Worm (Caenorhabditis elegans) whole organism, L1 larva: Measurements from ENCODE around the gene F44G3.7.
A peak's percentile ranks its signal among the peaks of the same experiment; 100 is the strongest.

Experiments used
- C34B4.2 ChIP-seq: sonication (generic microtip); optimal IDR thresholded peaks from 2 replicates; lab custom pipeline; 2017; ENCODE audit warnings: mild to moderate bottlenecking, missing genetic modification characterization, missing compliant biosample characterization
- F16B12.6 ChIP-seq: fragments of 150-350 bp; optimal IDR thresholded peaks from 2 replicates; lab custom pipeline; 2014; ENCODE audit warnings: missing biosample characterization, missing genetic modification characterization
- aha-1 ChIP-seq: fragments of 150-350 bp; optimal IDR thresholded peaks from 2 replicates; lab custom pipeline; 2014; ENCODE audit warnings: missing biosample characterization, missing genetic modification characterization
- aly-2 ChIP-seq: fragments of 150-350 bp; optimal IDR thresholded peaks from 2 replicates; lab custom pipeline; 2014; ENCODE audit warnings: missing biosample characterization, missing genetic modification characterization
- ceh-63 ChIP-seq: fragments of 200-800 bp; sonication (Bioruptor generic); optimal IDR thresholded peaks from 2 replicates; lab custom pipeline; 2018; ENCODE audit warnings: mild to moderate bottlenecking, missing genetic modification characterization, missing compliant biosample characterization
- ceh-8 ChIP-seq: fragments of 200-800 bp; sonication (Bioruptor generic); optimal IDR thresholded peaks from 2 replicates; lab custom pipeline; 2018; ENCODE audit warnings: mild to moderate bottlenecking, missing genetic modification characterization, moderate library complexity, missing compliant biosample characterization
- ceh-82 ChIP-seq, 3 experiments: fragments of 150-350 bp in 1 of 3; sonication (generic microtip) in 2 of 3; optimal IDR thresholded peaks; 2 replicates each; lab custom pipeline; 2014 to 2017; ENCODE audit warnings: missing biosample characterization in 3 of 3, missing genetic modification characterization in 3 of 3
- efl-1 ChIP-seq, 4 experiments: fragments of 150-350 bp; optimal IDR thresholded peaks in 3 of 4; peaks in 1 of 4; 1 replicate in 1 of 4; 2 replicates in 3 of 4; lab custom pipeline; 2014; ENCODE audit warnings: missing biosample characterization in 2 of 4, missing genetic modification characterization in 2 of 4, missing genetic modification reagents in 2 of 4
- egl-27 ChIP-seq, 2 experiments: fragments of 150-350 bp in 1 of 2; sonication (generic microtip); optimal IDR thresholded peaks; 3 replicates each; lab custom pipeline; 2017 to 2018; ENCODE audit warnings: missing biosample characterization in 2 of 2, missing genetic modification characterization in 2 of 2, missing genetic modification reagents in 2 of 2
- elt-2 ChIP-seq: sonication (generic microtip); optimal IDR thresholded peaks from 2 replicates; lab custom pipeline; 2016; ENCODE audit warnings: missing genetic modification characterization, mild to moderate bottlenecking, inconsistent platforms, missing compliant biosample characterization, missing genetic modification reagents
- fkh-10 ChIP-seq: sonication (generic microtip); optimal IDR thresholded peaks from 2 replicates; lab custom pipeline; 2017; ENCODE audit warnings: missing biosample characterization, missing genetic modification reagents, missing genetic modification characterization
- hlh-4 ChIP-seq: sonication (generic microtip); optimal IDR thresholded peaks from 2 replicates; lab custom pipeline; 2016; ENCODE audit warnings: mild to moderate bottlenecking, missing genetic modification characterization, missing compliant biosample characterization
- irx-1 ChIP-seq: sonication (generic microtip); optimal IDR thresholded peaks from 2 replicates; lab custom pipeline; 2016; ENCODE audit warnings: missing genetic modification characterization, missing compliant biosample characterization
- lin-13 ChIP-seq: fragments of 150-350 bp; optimal IDR thresholded peaks from 2 replicates; lab custom pipeline; 2014; ENCODE audit warnings: missing biosample characterization, missing genetic modification reagents, missing genetic modification characterization
- lin-14 ChIP-seq: fragments of 200-800 bp; sonication (Bioruptor generic); optimal IDR thresholded peaks from 2 replicates; lab custom pipeline; 2018; ENCODE audit warnings: mild to moderate bottlenecking, missing genetic modification characterization, moderate library complexity, missing compliant biosample characterization
- lin-35 ChIP-seq, 2 experiments: fragments of 150-350 bp; optimal IDR thresholded peaks; 2 replicates each; lab custom pipeline; 2014; ENCODE audit warnings: missing biosample characterization in 2 of 2, missing genetic modification characterization in 2 of 2, missing genetic modification reagents in 2 of 2
- lsy-2 ChIP-seq, 2 experiments: fragments of 150-350 bp; optimal IDR thresholded peaks; 2 replicates each; lab custom pipeline; 2014; ENCODE audit warnings: missing biosample characterization in 2 of 2, missing genetic modification characterization in 2 of 2
- mef-2 ChIP-seq: fragments of 150-350 bp; optimal IDR thresholded peaks from 2 replicates; lab custom pipeline; 2014; ENCODE audit warnings: missing biosample characterization, missing genetic modification characterization
- nhr-12 ChIP-seq: sonication (generic microtip); optimal IDR thresholded peaks from 2 replicates; lab custom pipeline; 2017; ENCODE audit warnings: missing biosample characterization, missing genetic modification characterization
- nhr-28 ChIP-seq: fragments of 150-350 bp; optimal IDR thresholded peaks from 2 replicates; lab custom pipeline; 2014; ENCODE audit warnings: missing biosample characterization, missing genetic modification characterization
- nhr-84 ChIP-seq: sonication (generic microtip); optimal IDR thresholded peaks from 2 replicates; lab custom pipeline; 2017; ENCODE audit warnings: missing biosample characterization, missing genetic modification characterization
- nhr-85 ChIP-seq: sonication (generic microtip); peaks from one replicate; lab custom pipeline; 2016; ENCODE audit warnings: missing genetic modification characterization, inconsistent platforms, missing compliant biosample characterization
- pax-3 ChIP-seq: fragments of 200-800 bp; sonication (Bioruptor generic); optimal IDR thresholded peaks from 2 replicates; lab custom pipeline; 2018; ENCODE audit warnings: mild to moderate bottlenecking, missing genetic modification characterization, moderate library complexity, missing compliant biosample characterization
- rnt-1 ChIP-seq: sonication (generic microtip); optimal IDR thresholded peaks from 2 replicates; lab custom pipeline; 2016; ENCODE audit warnings: mild to moderate bottlenecking, missing genetic modification characterization, moderate library complexity, missing compliant biosample characterization
- skn-1 ChIP-seq: fragments of 150-350 bp; optimal IDR thresholded peaks from 2 replicates; lab custom pipeline; 2014; ENCODE audit warnings: missing biosample characterization, missing genetic modification characterization
- snpc-4 ChIP-seq: fragments of 150-350 bp; optimal IDR thresholded peaks from 2 replicates; lab custom pipeline; 2014; ENCODE audit warnings: missing biosample characterization, missing genetic modification characterization
- snu-23 ChIP-seq: sonication (generic microtip); optimal IDR thresholded peaks from 2 replicates; lab custom pipeline; 2016; ENCODE audit warnings: missing genetic modification characterization, missing compliant biosample characterization
- sptf-1 ChIP-seq: fragments of 150-350 bp; optimal IDR thresholded peaks from 2 replicates; lab custom pipeline; 2014; ENCODE audit warnings: missing biosample characterization, missing genetic modification characterization
- tlp-1 ChIP-seq: fragments of 150-350 bp; optimal IDR thresholded peaks from 2 replicates; lab custom pipeline; 2014; ENCODE audit warnings: missing biosample characterization, missing genetic modification characterization
- unc-62 ChIP-seq: fragments of 150-350 bp; optimal IDR thresholded peaks from 2 replicates; lab custom pipeline; 2014; ENCODE audit warnings: missing biosample characterization, missing genetic modification reagents, missing genetic modification characterization
- xbp-1 ChIP-seq: sonication (generic microtip); optimal IDR thresholded peaks from 2 replicates; lab custom pipeline; 2016; ENCODE audit warnings: missing genetic modification characterization, missing compliant biosample characterization
- zag-1 ChIP-seq: fragments of 150-350 bp; optimal IDR thresholded peaks from 2 replicates; lab custom pipeline; 2014; ENCODE audit warnings: missing biosample characterization, missing genetic modification characterization
- zip-4 ChIP-seq: fragments of 200-800 bp; sonication (Bioruptor generic); optimal IDR thresholded peaks from 2 replicates; lab custom pipeline; 2018; ENCODE audit warnings: mild to moderate bottlenecking, missing genetic modification characterization, moderate library complexity, missing compliant biosample characterization

F44G3.7 gene

DNA sequence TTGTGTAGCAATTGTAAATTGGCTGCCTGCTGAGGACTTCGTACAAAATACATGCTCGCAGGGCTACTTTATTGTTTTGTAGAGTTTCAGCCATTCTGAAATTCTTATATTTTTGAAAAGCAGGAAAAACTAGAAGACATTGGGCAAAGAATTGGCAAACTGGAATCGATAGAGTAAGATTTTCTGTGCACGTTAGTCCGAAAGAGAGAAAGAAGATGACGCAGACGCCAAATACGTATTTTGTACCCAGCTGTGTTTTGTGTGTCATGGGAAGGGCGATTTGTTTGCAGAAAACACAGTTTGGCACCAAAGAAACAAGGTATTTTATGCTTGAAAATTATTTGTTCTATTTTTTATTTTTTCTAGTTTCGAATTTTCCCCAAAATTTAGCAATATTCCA, 9.5 kb downstream of the F44G3.7 start, which contains the start of gene fbxa-143:
Gene fbxa-143, minus strand, starts transcription at position 101 of the 400 bp plus-strand sequence.
- TF ChIP-seq efl-1 (optimal IDR thresholded peaks at IDR 0.05; lab: Kevin White, UChicago): no peak
- TF ChIP-seq efl-1 (GFP tag; optimal IDR thresholded peaks at IDR 0.05 in 1 of 2; lab: Kevin White, UChicago): peak in 1 of 2 experiments; percentile 6
- TF ChIP-seq snpc-4 (tag; lab: Kevin White, UChicago): no peak

DNA sequence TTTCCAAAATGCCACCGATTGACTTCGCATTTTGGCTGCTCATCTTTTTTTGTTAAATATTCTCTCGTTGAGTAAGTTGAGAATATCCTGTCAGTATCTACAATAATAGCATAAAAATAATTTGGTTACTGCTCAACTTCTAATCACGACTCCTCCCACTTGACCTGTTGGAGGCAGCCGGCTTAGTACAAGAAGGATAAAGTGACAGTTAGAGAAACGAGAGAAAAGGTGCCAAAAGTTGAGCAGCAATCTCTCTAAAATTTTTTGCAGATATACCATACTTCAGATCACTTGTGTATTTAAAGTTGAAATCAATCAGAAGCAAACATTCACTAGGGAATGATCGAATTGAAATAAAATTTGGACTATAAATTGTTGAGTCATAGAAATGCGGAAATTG, 12.2 kb downstream of the F44G3.7 start, which contains the start of gene nhr-111:
Gene nhr-111, minus strand, starts transcription at position 101 of the 400 bp plus-strand sequence.
- TF ChIP-seq nhr-12 (tag; lab: Kevin White, UChicago) (no peak), ceh-82 (tag; optimal IDR thresholded peaks at IDR 0.05; lab: Kevin White, UChicago) (no peak), tlp-1 (no peak), nhr-28 (tag; lab: Kevin White, UChicago) (no peak), egl-27 (tag; optimal IDR thresholded peaks at IDR 0.05; lab: Kevin White, UChicago) (no peak), fkh-10 (GFP tag; lab: Kevin White, UChicago) (no peak), unc-62 (GFP tag; lab: Kevin White, UChicago) (no peak)

DNA sequence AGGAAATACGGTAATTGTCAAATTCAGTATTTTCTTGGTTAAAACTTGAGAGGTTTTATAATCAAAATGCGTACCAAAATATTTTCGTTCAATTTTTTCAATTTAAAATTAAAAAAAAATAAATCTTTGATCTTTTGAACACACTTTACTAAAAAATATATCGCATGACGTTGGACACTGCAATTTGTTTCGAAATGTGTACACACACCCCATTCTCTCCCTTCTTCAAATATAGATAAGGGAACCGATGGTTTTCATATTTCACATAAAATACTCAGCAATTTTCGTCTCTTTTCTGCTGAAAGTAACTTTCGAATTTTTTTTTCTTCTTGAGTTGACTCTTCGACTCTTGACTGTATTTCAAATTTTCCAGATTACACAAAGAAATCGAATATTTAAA, 15.5 kb downstream of the F44G3.7 start:
- TF ChIP-seq F16B12.6 (tag; lab: Kevin White, UChicago): no peak
- TF ChIP-seq unc-62 (GFP tag; lab: Kevin White, UChicago): no peak
- no peak for TF ChIP-seq lin-13
- no peak for TF ChIP-seq fkh-10 (GFP tag; lab: Kevin White, UChicago)
- TF ChIP-seq efl-1 (optimal IDR thresholded peaks at IDR 0.05; lab: Kevin White, UChicago): no peak
- peak in 1 of 2 experiments; percentile 22 for TF ChIP-seq efl-1 (GFP tag; optimal IDR thresholded peaks at IDR 0.05 in 1 of 2; lab: Kevin White, UChicago)
- TF ChIP-seq lsy-2 (tag; optimal IDR thresholded peaks at IDR 0.05; lab: Kevin White, UChicago): no peak
- TF ChIP-seq snu-23 (GFP tag; lab: Kevin White, UChicago): no peak
- no peak for TF ChIP-seq pax-3 (tag; lab: Kevin White, UChicago)
- no peak for TF ChIP-seq aha-1

DNA sequence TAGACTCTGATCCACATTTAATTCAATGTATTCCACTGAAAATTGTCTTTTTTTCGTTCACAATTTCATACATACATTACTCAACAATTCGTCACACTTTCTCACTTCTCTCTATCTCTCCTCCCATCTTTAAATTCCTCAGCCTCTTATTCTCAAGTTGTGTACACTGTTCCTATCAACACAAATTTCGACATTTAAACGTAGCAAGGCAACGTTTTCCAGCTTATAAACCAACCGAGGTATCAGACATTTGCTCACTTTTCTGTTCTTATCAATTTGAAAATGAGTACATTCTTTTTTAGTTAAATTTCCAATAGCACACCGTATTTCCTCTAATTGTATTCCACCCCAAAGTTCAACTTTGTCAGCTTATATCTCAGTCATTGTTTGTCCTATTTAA, 16.0 kb downstream of the F44G3.7 start, which contains the start of gene skr-3:
Gene skr-3, plus strand, starts transcription at position 163 of the 400 bp plus-strand sequence.
- TF ChIP-seq nhr-85 (tag; lab: Kevin White, UChicago) (peak; percentile 60), mef-2 (no peak), nhr-84 (no peak), aly-2 (tag; lab: Kevin White, UChicago) (no peak), xbp-1 (tag; lab: Kevin White, UChicago) (no peak), elt-2 (peak; percentile 50)

DNA sequence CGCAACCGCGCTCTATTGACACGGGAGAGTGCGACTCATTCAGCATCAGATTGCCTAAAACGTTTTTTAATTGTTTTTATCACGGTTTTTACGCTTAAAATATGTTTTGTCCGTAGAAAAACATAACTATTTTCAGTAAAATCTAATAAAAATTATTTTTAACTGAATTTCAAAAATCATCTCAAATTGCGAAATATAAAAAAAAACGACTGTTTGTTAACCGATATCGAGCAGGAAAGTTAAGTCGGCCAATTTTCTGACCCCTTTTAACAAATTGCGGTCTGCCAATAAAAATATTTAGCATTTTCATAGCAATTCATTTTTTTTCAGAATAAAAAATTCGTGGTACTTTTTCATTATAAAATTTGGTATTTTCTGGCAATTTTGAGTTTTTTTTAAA, 16.4 kb downstream of the F44G3.7 start:
- TF ChIP-seq F16B12.6 (tag; lab: Kevin White, UChicago) (no peak), zip-4 (GFP tag; lab: Kevin White, UChicago) (peak; percentile 82)

DNA sequence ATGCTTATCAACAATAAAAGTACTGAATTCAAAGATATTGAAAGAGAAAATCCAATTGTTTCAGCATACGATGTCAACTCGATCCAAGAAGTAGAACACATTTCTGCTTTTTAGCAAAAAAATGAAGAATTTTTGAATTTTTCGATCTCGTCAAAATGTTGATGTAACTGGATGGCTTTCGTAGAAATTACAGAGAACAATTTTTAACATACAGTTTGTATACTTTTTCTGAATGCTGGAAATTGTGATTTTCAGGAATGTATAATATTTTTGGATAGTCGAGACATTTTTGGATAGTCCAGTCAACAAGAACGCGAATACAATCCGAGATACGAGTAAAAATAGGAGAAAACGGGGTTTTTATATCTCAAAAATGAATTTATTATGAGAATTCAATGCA, 18.3 kb downstream of the F44G3.7 start, which contains the start of gene str-103:
Gene str-103, minus strand, starts transcription at position 101 of the 400 bp plus-strand sequence.
- TF ChIP-seq ceh-63: no peak
- TF ChIP-seq pax-3 (tag; lab: Kevin White, UChicago): no peak
- TF ChIP-seq ceh-82 (tag; optimal IDR thresholded peaks at IDR 0.05; lab: Kevin White, UChicago): no peak
- TF ChIP-seq lin-14: no peak
- no peak for TF ChIP-seq ceh-8 (GFP tag; lab: Kevin White, UChicago)
- no peak for TF ChIP-seq aly-2 (tag; lab: Kevin White, UChicago)
- TF ChIP-seq xbp-1 (tag; lab: Kevin White, UChicago): no peak
- no peak for TF ChIP-seq irx-1 (tag; lab: Kevin White, UChicago)
- no peak for TF ChIP-seq skn-1 (tag; lab: Kevin White, UChicago)
- TF ChIP-seq zag-1 (tag; lab: Kevin White, UChicago): no peak
- no peak for TF ChIP-seq hlh-4
- TF ChIP-seq unc-62 (GFP tag; lab: Kevin White, UChicago): no peak
- TF ChIP-seq C34B4.2 (tag; lab: Kevin White, UChicago): no peak
- TF ChIP-seq lin-35 (GFP tag; optimal IDR thresholded peaks at IDR 0.05; lab: Kevin White, UChicago): no peak
- no peak for TF ChIP-seq rnt-1 (tag; lab: Kevin White, UChicago)
- no peak for TF ChIP-seq sptf-1 (tag; lab: Kevin White, UChicago)
